Fruit fly (Drosophila melanogaster) whole organism, pupa: ENCODE data around the gene CG6508.

Experiments used
- CG10348 ChIP-seq: fragments of 200-800 bp; sonication (Bioruptor generic); IDR thresholded peaks from 2 replicates; pipeline ENCODE4 v1.3.6; 2022; ENCODE audit warnings: missing biosample characterization, missing genetic modification characterization
- CG12605 ChIP-seq: fragments of 200-800 bp; sonication (Bioruptor generic); IDR thresholded peaks from 2 replicates; pipeline ENCODE4 v1.3.6; 2022; ENCODE audit warnings: missing biosample characterization, missing genetic modification characterization
- CG13204 ChIP-seq: fragments of 200-800 bp; sonication (Bioruptor generic); optimal IDR thresholded peaks from 2 replicates; lab custom pipeline; 2018; ENCODE audit warnings: missing biosample characterization, mild to moderate bottlenecking, missing genetic modification characterization, moderate library complexity
- CG14655 ChIP-seq: fragments of 200-800 bp; sonication (Bioruptor generic); optimal IDR thresholded peaks from 3 replicates; lab custom pipeline; 2017; ENCODE audit warnings: mild to moderate bottlenecking, missing biosample characterization, missing genetic modification reagents, missing genetic modification characterization
- CG15710 ChIP-seq: fragments of 200-800 bp; sonication (Bioruptor generic); optimal IDR thresholded peaks from 2 replicates; lab custom pipeline; 2018; ENCODE audit warnings: missing biosample characterization, mild to moderate bottlenecking, missing genetic modification characterization, moderate library complexity
- CG17806 ChIP-seq: fragments of 200-800 bp; sonication (Bioruptor generic); optimal IDR thresholded peaks from 2 replicates; lab custom pipeline; 2018; ENCODE audit warnings: missing biosample characterization, mild to moderate bottlenecking, missing genetic modification characterization, moderate library complexity
- CG32121 ChIP-seq: fragments of 200-800 bp; sonication (Bioruptor generic); IDR thresholded peaks from 2 replicates; pipeline ENCODE4 v1.3.6; 2022; ENCODE audit warnings: missing biosample characterization, missing genetic modification characterization
- CG34367 ChIP-seq: fragments of 200-800 bp; sonication (Bioruptor generic); optimal IDR thresholded peaks from 2 replicates; lab custom pipeline; 2018; ENCODE audit warnings: missing biosample characterization, mild to moderate bottlenecking, missing genetic modification characterization
- CG4496 ChIP-seq: fragments of 200-800 bp; sonication (Bioruptor generic); IDR thresholded peaks from 3 replicates; pipeline ENCODE4 v1.3.6; 2022; ENCODE audit warnings: missing biosample characterization, missing genetic modification characterization
- CG8159 ChIP-seq: fragments of 200-800 bp; sonication (Bioruptor generic); optimal IDR thresholded peaks from 3 replicates; lab custom pipeline; 2018; ENCODE audit warnings: missing biosample characterization, mild to moderate bottlenecking, missing genetic modification characterization, moderate library complexity
- CG8301 ChIP-seq: fragments of 200-800 bp; sonication (Bioruptor generic); optimal IDR thresholded peaks from 2 replicates; lab custom pipeline; 2018; ENCODE audit warnings: missing biosample characterization, mild to moderate bottlenecking, missing genetic modification characterization
- CG9948 ChIP-seq: fragments of 200-800 bp; sonication (Bioruptor generic); optimal IDR thresholded peaks from 2 replicates; lab custom pipeline; 2018; ENCODE audit warnings: missing biosample characterization, mild to moderate bottlenecking, missing genetic modification characterization, moderate library complexity
- D1 ChIP-seq: fragments of 200-800 bp; sonication (Bioruptor generic); optimal IDR thresholded peaks from 2 replicates; lab custom pipeline; 2018; ENCODE audit warnings: missing biosample characterization, mild to moderate bottlenecking, missing genetic modification characterization, moderate library complexity
- EcR ChIP-seq: fragments of 200-800 bp; sonication (Bioruptor generic); optimal IDR thresholded peaks from 3 replicates; lab custom pipeline; 2019; ENCODE audit warnings: missing biosample characterization, missing genetic modification characterization, mild to moderate bottlenecking, moderate library complexity, missing genetic modification reagents
- Ets98B ChIP-seq: fragments of 200-800 bp; sonication (Bioruptor generic); IDR thresholded peaks from 2 replicates; pipeline ENCODE4 v1.3.6; 2022; ENCODE audit warnings: missing biosample characterization, missing genetic modification characterization
- Pif1A ChIP-seq: fragments of 200-800 bp; sonication (Bioruptor generic); optimal IDR thresholded peaks from 3 replicates; lab custom pipeline; 2016; ENCODE audit warnings: missing biosample characterization, missing genetic modification characterization
- Pif1B ChIP-seq: fragments of 200-800 bp; sonication (Bioruptor generic); optimal IDR thresholded peaks from 3 replicates; lab custom pipeline; 2016; ENCODE audit warnings: missing biosample characterization, missing genetic modification characterization
- Snoo ChIP-seq: fragments of 200-800 bp; sonication (Bioruptor generic); optimal IDR thresholded peaks from 3 replicates; lab custom pipeline; 2017; ENCODE audit warnings: missing biosample characterization, mild to moderate bottlenecking, missing genetic modification characterization, inconsistent platforms
- fd96Ca ChIP-seq: fragments of 200-800 bp; sonication (Bioruptor generic); IDR thresholded peaks from 3 replicates; pipeline ENCODE4 v1.3.6; 2022; ENCODE audit warnings: missing biosample characterization, missing genetic modification characterization
- gl ChIP-seq: fragments of 200-800 bp; sonication (Bioruptor generic); optimal IDR thresholded peaks from 2 replicates; lab custom pipeline; 2018; ENCODE audit warnings: missing biosample characterization, mild to moderate bottlenecking, missing genetic modification characterization
- rn ChIP-seq: fragments of 200-800 bp; sonication (Bioruptor generic); IDR thresholded peaks from 2 replicates; pipeline ENCODE4 v1.3.6; 2022; ENCODE audit warnings: missing biosample characterization, missing genetic modification characterization

Gene CG6508

dm6 chr2L:10842326-10842725, 23.4 kb downstream of the CG6508 start, which contains the start of gene CG6700:
Gene CG6700 (minus strand): TSS chr2L:10842597.
- TF ChIP-seq EcR (GFP tag; lab: Kevin White, UChicago), result no peak
- TF ChIP-seq Pif1A (GFP tag; lab: Kevin White, UChicago), result no peak
- no peak for TF ChIP-seq CG17806
- no peak for TF ChIP-seq CG8301
- no peak for TF ChIP-seq CG32121
- TF ChIP-seq fd96Ca (GFP tag; lab: Robert Waterston, UW), result no peak
- no peak for TF ChIP-seq rn (GFP tag; lab: Robert Waterston, UW)
- no peak for TF ChIP-seq CG14655
- TF ChIP-seq CG13204 (GFP tag; lab: Kevin White, UChicago), result no peak
- no peak for TF ChIP-seq Snoo (tag; lab: Kevin White, UChicago)
- TF ChIP-seq CG9948 (tag; lab: Kevin White, UChicago), result no peak
- TF ChIP-seq Ets98B, result no peak
- no peak for TF ChIP-seq CG15710 (tag; lab: Kevin White, UChicago)
- TF ChIP-seq CG10348 (GFP tag; lab: Robert Waterston, UW), result no peak
- TF ChIP-seq CG34367, result no peak
- TF ChIP-seq Pif1B (GFP tag; lab: Kevin White, UChicago), result no peak
- no peak for TF ChIP-seq D1 (tag; lab: Kevin White, UChicago)

dm6 chr2L:10845564-10845963, 26.7 kb downstream of the CG6508 start, which contains the start of the genes CG17139 and CG17140:
Gene CG17139 (minus strand): TSS chr2L:10845664.
Gene CG17140 (minus strand): TSS chr2L:10845664.
- TF ChIP-seq CG34367 (no peak), CG9948 (tag; lab: Kevin White, UChicago) (no peak), EcR (GFP tag; lab: Kevin White, UChicago) (no peak), Pif1A (GFP tag; lab: Kevin White, UChicago) (no peak), rn (GFP tag; lab: Robert Waterston, UW) (no peak), Pif1B (GFP tag; lab: Kevin White, UChicago) (no peak), fd96Ca (GFP tag; lab: Robert Waterston, UW) (no peak), CG12605 (GFP tag; lab: Robert Waterston, UW) (no peak), CG8301 (no peak), CG8159 (tag; lab: Kevin White, UChicago) (no peak), CG4496 (GFP tag; lab: Robert Waterston, UW) (no peak), D1 (tag; lab: Kevin White, UChicago) (no peak), CG32121 (no peak), CG13204 (GFP tag; lab: Kevin White, UChicago) (no peak), CG15710 (tag; lab: Kevin White, UChicago) (no peak), CG14655 (no peak)

dm6 chr2L:10846944-10847343, 28.0 kb downstream of the CG6508 start, which contains the start of gene Porin2:
Gene Porin2 (minus strand): TSS chr2L:10847044.
- TF ChIP-seq Ets98B, result no peak
- no peak for TF ChIP-seq CG13204 (GFP tag; lab: Kevin White, UChicago)
- TF ChIP-seq CG8301, result no peak
- no peak for TF ChIP-seq CG4496 (GFP tag; lab: Robert Waterston, UW)
- no peak for TF ChIP-seq CG10348 (GFP tag; lab: Robert Waterston, UW)
- no peak for TF ChIP-seq Pif1A (GFP tag; lab: Kevin White, UChicago)
- no peak for TF ChIP-seq rn (GFP tag; lab: Robert Waterston, UW)
- no peak for TF ChIP-seq CG12605 (GFP tag; lab: Robert Waterston, UW)
- no peak for TF ChIP-seq CG17806
- TF ChIP-seq CG32121, result no peak
- TF ChIP-seq CG8159 (tag; lab: Kevin White, UChicago), result no peak
- TF ChIP-seq CG9948 (tag; lab: Kevin White, UChicago), result no peak
- no peak for TF ChIP-seq CG15710 (tag; lab: Kevin White, UChicago)
- TF ChIP-seq Snoo (tag; lab: Kevin White, UChicago), result no peak
- no peak for TF ChIP-seq CG14655
- no peak for TF ChIP-seq D1 (tag; lab: Kevin White, UChicago)
- TF ChIP-seq gl (tag; lab: Kevin White, UChicago), result no peak
- no peak for TF ChIP-seq fd96Ca (GFP tag; lab: Robert Waterston, UW)
- TF ChIP-seq Pif1B (GFP tag; lab: Kevin White, UChicago), result no peak

dm6 chr2L:10849511-10850191, 30.7 kb downstream of the CG6508 start, which contains the start of gene SmydA-3:
Gene SmydA-3 (plus strand): TSS chr2L:10850141.
- TF ChIP-seq Pif1A (GFP tag; lab: Kevin White, UChicago), result no peak
- peak; percentile 14 for TF ChIP-seq CG15710 (tag; lab: Kevin White, UChicago)
- TF ChIP-seq Pif1B (GFP tag; lab: Kevin White, UChicago), result no peak
- TF ChIP-seq CG12605 (GFP tag; lab: Robert Waterston, UW), result peak; percentile 73
- TF ChIP-seq rn (GFP tag; lab: Robert Waterston, UW), result peak; percentile 40; the same call in 1 of the 2 replicates
- TF ChIP-seq CG8159 (tag; lab: Kevin White, UChicago), result peak; percentile 5
- TF ChIP-seq Ets98B, result peak; percentile 82
- TF ChIP-seq CG8301, result peak; percentile 68
- no peak for TF ChIP-seq D1 (tag; lab: Kevin White, UChicago)
- no peak for TF ChIP-seq CG10348 (GFP tag; lab: Robert Waterston, UW)
- TF ChIP-seq fd96Ca (GFP tag; lab: Robert Waterston, UW), result peak; percentile 70
- TF ChIP-seq EcR (GFP tag; lab: Kevin White, UChicago), result no peak
- peak; percentile 82 for TF ChIP-seq CG4496 (GFP tag; lab: Robert Waterston, UW)
- no peak for TF ChIP-seq CG9948 (tag; lab: Kevin White, UChicago)
- no peak for TF ChIP-seq CG13204 (GFP tag; lab: Kevin White, UChicago)
- TF ChIP-seq CG17806, result peak; percentile 7
- TF ChIP-seq gl (tag; lab: Kevin White, UChicago), result no peak
- TF ChIP-seq Snoo (tag; lab: Kevin White, UChicago), result no peak
- no peak for TF ChIP-seq CG34367
- no peak for TF ChIP-seq CG14655
- peak; percentile 73 for TF ChIP-seq CG32121
- TF ChIP-seq, all 21 proteins: peak for 10
